Fruit fly (Drosophila melanogaster) whole organism, prepupa: ENCODE data around the gene mldr.
A peak's percentile ranks its signal among the peaks of the same experiment; 100 is the strongest.

Source experiments
- Blimp-1 ChIP-seq: fragments of 200-800 bp; sonication (Bioruptor generic); optimal IDR thresholded peaks from 3 replicates; lab custom pipeline; 2017; ENCODE audit warnings: missing biosample characterization, missing genetic modification characterization, mild to moderate bottlenecking, moderate library complexity, missing genetic modification reagents
- CG10631 ChIP-seq: fragments of 200-800 bp; sonication (Bioruptor generic); optimal IDR thresholded peaks from 2 replicates; lab custom pipeline; 2016; ENCODE audit warnings: missing biosample characterization, missing genetic modification characterization
- CG10669 ChIP-seq: fragments of 200-800 bp; sonication (Bioruptor generic); optimal IDR thresholded peaks from 3 replicates; lab custom pipeline; 2018; ENCODE audit warnings: missing biosample characterization, mild to moderate bottlenecking, missing genetic modification characterization, moderate library complexity
- CG11902 ChIP-seq: fragments of 200-800 bp; sonication (Bioruptor generic); optimal IDR thresholded peaks from 3 replicates; lab custom pipeline; 2016; ENCODE audit warnings: missing biosample characterization, missing genetic modification characterization
- CG15336 ChIP-seq: fragments of 200-800 bp; sonication (Bioruptor generic); IDR thresholded peaks from 2 replicates; pipeline ENCODE4 v1.3.6; 2022; ENCODE audit warnings: missing biosample characterization, missing genetic modification characterization
- CG1621 ChIP-seq: fragments of 200-800 bp; sonication (Bioruptor generic); optimal IDR thresholded peaks from 3 replicates; lab custom pipeline; 2018; ENCODE audit warnings: missing biosample characterization, mild to moderate bottlenecking, missing genetic modification characterization
- CG31627 ChIP-seq: fragments of 200-800 bp; sonication (Bioruptor generic); optimal IDR thresholded peaks from 3 replicates; lab custom pipeline; 2016; ENCODE audit warnings: missing biosample characterization, missing genetic modification characterization
- CG32006 ChIP-seq: fragments of 200-800 bp; sonication (Bioruptor generic); optimal IDR thresholded peaks from 3 replicates; lab custom pipeline; 2017; ENCODE audit warnings: missing biosample characterization, mild to moderate bottlenecking, missing genetic modification characterization
- CG34406 ChIP-seq: fragments of 200-800 bp; sonication (Bioruptor generic); optimal IDR thresholded peaks from 3 replicates; lab custom pipeline; 2016; ENCODE audit warnings: missing biosample characterization, missing genetic modification characterization
- CG3919 ChIP-seq: fragments of 200-800 bp; sonication (Bioruptor generic); optimal IDR thresholded peaks from 3 replicates; lab custom pipeline; 2016; ENCODE audit warnings: missing biosample characterization, missing genetic modification characterization
- CG6163 ChIP-seq: fragments of 200-800 bp; sonication (Bioruptor generic); IDR thresholded peaks from 3 replicates; pipeline ENCODE4 v1.3.6; 2022; ENCODE audit warnings: missing biosample characterization, missing genetic modification characterization
- CG6276 ChIP-seq: fragments of 200-800 bp; sonication (Bioruptor generic); optimal IDR thresholded peaks from 2 replicates; lab custom pipeline; 2017; ENCODE audit warnings: missing biosample characterization, mild to moderate bottlenecking, missing genetic modification characterization
- CG6792 ChIP-seq: fragments of 200-800 bp; sonication (Bioruptor generic); optimal IDR thresholded peaks from 3 replicates; lab custom pipeline; 2016; ENCODE audit warnings: missing biosample characterization, missing genetic modification characterization
- CG6854 ChIP-seq: fragments of 200-800 bp; sonication (Bioruptor generic); optimal IDR thresholded peaks from 2 replicates; lab custom pipeline; 2017; ENCODE audit warnings: missing biosample characterization, mild to moderate bottlenecking, missing genetic modification characterization
- CG7368 ChIP-seq: fragments of 200-800 bp; sonication (Bioruptor generic); optimal IDR thresholded peaks from 3 replicates; lab custom pipeline; 2016; ENCODE audit warnings: missing biosample characterization, missing genetic modification characterization
- CG8119 ChIP-seq: fragments of 200-800 bp; sonication (Bioruptor generic); IDR thresholded peaks from 3 replicates; pipeline ENCODE4 v1.3.6; 2022; ENCODE audit warnings: missing biosample characterization, missing genetic modification characterization
- CG8632 ChIP-seq: fragments of 200-800 bp; sonication (Bioruptor generic); optimal IDR thresholded peaks from 3 replicates; lab custom pipeline; 2016; ENCODE audit warnings: missing biosample characterization, missing genetic modification characterization
- CG9139 ChIP-seq: fragments of 200-800 bp; sonication (Bioruptor generic); optimal IDR thresholded peaks from 3 replicates; lab custom pipeline; 2017; ENCODE audit warnings: missing biosample characterization, mild to moderate bottlenecking, missing genetic modification characterization
- Eip75B ChIP-seq: fragments of 200-800 bp; sonication (Bioruptor generic); optimal IDR thresholded peaks from 3 replicates; lab custom pipeline; 2016; ENCODE audit warnings: missing biosample characterization, missing genetic modification characterization
- Eip78C ChIP-seq: fragments of 200-800 bp; sonication (Bioruptor generic); peaks from one replicate; lab custom pipeline; 2016; ENCODE audit warnings: missing biosample characterization, missing genetic modification characterization
- Eip93F ChIP-seq: fragments of 200-800 bp; sonication (Bioruptor generic); optimal IDR thresholded peaks from 2 replicates; lab custom pipeline; 2016; ENCODE audit warnings: missing biosample characterization, mild to moderate bottlenecking, missing genetic modification characterization
- Hr38 ChIP-seq: sonication (Bioruptor generic); optimal IDR thresholded peaks from 2 replicates; lab custom pipeline; 2016; ENCODE audit warnings: missing biosample characterization, missing genetic modification characterization
- Met ChIP-seq: fragments of 200-800 bp; sonication (Bioruptor generic); optimal IDR thresholded peaks from 3 replicates; lab custom pipeline; 2016; ENCODE audit warnings: missing biosample characterization, missing genetic modification characterization
- Smox ChIP-seq: fragments of 200-800 bp; sonication (Bioruptor generic); optimal IDR thresholded peaks from 3 replicates; lab custom pipeline; 2016; ENCODE audit warnings: missing biosample characterization, missing genetic modification characterization
- Sox102F ChIP-seq: fragments of 200-800 bp; sonication (Bioruptor generic); optimal IDR thresholded peaks from 2 replicates; lab custom pipeline; 2016; ENCODE audit warnings: missing biosample characterization, mild to moderate bottlenecking, missing genetic modification characterization
- Sox14 ChIP-seq: fragments of 200-800 bp; sonication (Bioruptor generic); optimal IDR thresholded peaks from 3 replicates; lab custom pipeline; 2016; ENCODE audit warnings: missing biosample characterization, missing genetic modification characterization
- acj6 ChIP-seq: fragments of 200-800 bp; sonication (Bioruptor generic); optimal IDR thresholded peaks from 3 replicates; lab custom pipeline; 2016; ENCODE audit warnings: missing biosample characterization, missing genetic modification characterization
- cyc ChIP-seq: fragments of 200-800 bp; sonication (Bioruptor generic); optimal IDR thresholded peaks from 3 replicates; lab custom pipeline; 2016; ENCODE audit warnings: missing biosample characterization, missing genetic modification characterization
- dsx ChIP-seq: fragments of 200-800 bp; optimal IDR thresholded peaks from 3 replicates; lab custom pipeline; 2019; ENCODE audit warnings: missing biosample characterization, mild to moderate bottlenecking, missing genetic modification characterization, moderate library complexity; ENCODE audit not compliant: poor library complexity, severe bottlenecking
- eg ChIP-seq: fragments of 200-800 bp; sonication (Bioruptor generic); IDR thresholded peaks from 3 replicates; pipeline ENCODE4 v1.3.6; 2022; ENCODE audit warnings: missing biosample characterization, missing genetic modification characterization
- esn ChIP-seq: fragments of 200-800 bp; sonication (Bioruptor generic); optimal IDR thresholded peaks from 2 replicates; lab custom pipeline; 2016; ENCODE audit warnings: missing biosample characterization, mild to moderate bottlenecking, missing genetic modification characterization, moderate library complexity
- fd59A ChIP-seq: fragments of 200-800 bp; sonication (Bioruptor generic); optimal IDR thresholded peaks from 2 replicates; lab custom pipeline; 2017; ENCODE audit warnings: missing biosample characterization, mild to moderate bottlenecking, missing genetic modification characterization, missing genetic modification reagents
- fkh ChIP-seq: fragments of 200-800 bp; sonication (Bioruptor generic); optimal IDR thresholded peaks from 3 replicates; lab custom pipeline; 2017; ENCODE audit warnings: missing biosample characterization, mild to moderate bottlenecking, missing genetic modification characterization, moderate library complexity
- lz ChIP-seq: fragments of 200-800 bp; sonication (Bioruptor generic); optimal IDR thresholded peaks from 3 replicates; lab custom pipeline; 2016; ENCODE audit warnings: missing biosample characterization, missing genetic modification characterization
- pdm3 ChIP-seq: fragments of 200-800 bp; sonication (Bioruptor generic); optimal IDR thresholded peaks from 3 replicates; lab custom pipeline; 2016; ENCODE audit warnings: missing biosample characterization, missing genetic modification characterization
- salr ChIP-seq, 2 experiments: fragments of 200-800 bp; sonication (Bioruptor generic); optimal IDR thresholded peaks; 3 replicates each; lab custom pipeline; 2016 to 2018; ENCODE audit warnings: missing biosample characterization in 2 of 2, missing genetic modification characterization in 2 of 2, mild to moderate bottlenecking in 1 of 2
- ss ChIP-seq, 2 experiments: fragments of 200-800 bp; sonication (Bioruptor generic); optimal IDR thresholded peaks; 2 replicates in 1 of 2; 3 replicates in 1 of 2; lab custom pipeline; 2017 to 2018; ENCODE audit warnings: mild to moderate bottlenecking in 2 of 2, missing biosample characterization in 2 of 2, missing genetic modification characterization in 2 of 2, moderate library complexity in 1 of 2
- topi ChIP-seq: fragments of 200-800 bp; sonication (Bioruptor generic); optimal IDR thresholded peaks from 3 replicates; lab custom pipeline; 2016; ENCODE audit warnings: missing biosample characterization, missing genetic modification characterization
- vri ChIP-seq: fragments of 200-800 bp; sonication (Bioruptor generic); optimal IDR thresholded peaks from 3 replicates; lab custom pipeline; 2016; ENCODE audit warnings: missing biosample characterization, mild to moderate bottlenecking, missing genetic modification characterization

Gene mldr

DNA sequence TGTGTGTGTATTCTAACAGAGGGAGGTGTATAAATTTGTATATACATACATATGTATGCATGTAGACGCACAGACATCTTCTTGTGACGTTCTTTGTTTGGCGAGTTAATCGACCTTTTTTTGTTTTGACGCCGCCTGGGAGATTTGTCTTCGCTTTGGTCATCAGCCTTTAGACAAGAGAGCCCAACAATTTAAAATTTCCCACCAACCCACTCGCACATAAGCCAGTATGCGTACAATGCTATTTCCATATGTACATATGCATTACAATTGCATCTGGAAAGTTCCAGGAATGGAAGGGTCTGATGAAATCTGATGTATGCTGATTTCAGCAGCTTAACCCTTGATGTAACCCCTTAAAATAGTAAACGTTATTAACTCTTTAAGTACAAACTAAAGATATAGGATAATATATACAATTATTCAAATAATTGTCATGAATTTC lies 11.5 kb upstream of the mldr start, which contains the start of gene Ubi-p5E:
Gene Ubi-p5E, minus strand, starts transcription at position 19 of the 445 bp plus-strand sequence.
- TF ChIP-seq fkh (GFP tag; lab: Kevin White, UChicago) (peak; percentile 55), CG15336 (no peak), CG11902 (no peak), pdm3 (no peak), cyc (GFP tag; lab: Kevin White, UChicago) (no peak), dsx (GFP tag; lab: Kevin White, UChicago) (no peak), CG31627 (no peak), ss (GFP tag; optimal IDR thresholded peaks at IDR 0.05; lab: Kevin White, UChicago) (peak in 1 of 2 experiments; percentile 11), Eip78C (GFP tag; lab: Kevin White, UChicago) (peak; percentile 25), CG6163 (GFP tag; lab: Robert Waterston, UW) (no peak), CG6276 (GFP tag; lab: Kevin White, UChicago) (no peak), vri (GFP tag; lab: Kevin White, UChicago) (no peak), CG32006 (no peak), Eip93F (peak; percentile 12), CG1621 (tag; lab: Kevin White, UChicago) (no peak), fd59A (GFP tag; lab: Kevin White, UChicago) (no peak), CG8632 (GFP tag; lab: Kevin White, UChicago) (no peak), lz (GFP tag; lab: Kevin White, UChicago) (no peak)

DNA sequence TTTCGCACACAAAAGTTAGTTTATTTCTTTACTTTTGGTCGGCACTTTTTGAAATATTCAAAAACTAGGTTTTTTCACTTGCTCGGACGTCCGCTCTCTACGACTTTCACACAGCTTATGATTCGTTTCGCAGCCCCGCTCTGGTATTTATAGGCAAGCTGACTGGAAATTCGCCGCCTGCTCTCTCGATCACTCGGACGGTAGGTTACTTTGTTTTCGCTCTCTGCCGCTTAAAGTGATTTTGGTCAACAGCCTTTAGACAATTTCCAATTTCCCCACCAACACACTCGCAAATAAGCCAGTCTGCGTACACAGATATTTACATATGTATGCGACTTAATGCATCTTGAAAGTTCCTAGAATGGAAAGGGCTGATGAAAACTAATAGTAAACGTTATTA lies 7.6 kb upstream of the mldr start, which contains the start of gene CG11700:
Gene CG11700, minus strand, starts transcription at position 106 of the 400 bp plus-strand sequence.
- TF ChIP-seq dsx (GFP tag; lab: Kevin White, UChicago): peak; percentile 78
- no peak for TF ChIP-seq cyc (GFP tag; lab: Kevin White, UChicago)
- TF ChIP-seq CG3919 (GFP tag; lab: Kevin White, UChicago): no peak
- peak; percentile 59 for TF ChIP-seq Eip78C (GFP tag; lab: Kevin White, UChicago)
- TF ChIP-seq CG6854 (GFP tag; lab: Kevin White, UChicago): peak; percentile 14
- no peak for TF ChIP-seq ss (GFP tag; optimal IDR thresholded peaks at IDR 0.05; lab: Kevin White, UChicago)
- TF ChIP-seq Sox102F: no peak
- no peak for TF ChIP-seq topi

DNA sequence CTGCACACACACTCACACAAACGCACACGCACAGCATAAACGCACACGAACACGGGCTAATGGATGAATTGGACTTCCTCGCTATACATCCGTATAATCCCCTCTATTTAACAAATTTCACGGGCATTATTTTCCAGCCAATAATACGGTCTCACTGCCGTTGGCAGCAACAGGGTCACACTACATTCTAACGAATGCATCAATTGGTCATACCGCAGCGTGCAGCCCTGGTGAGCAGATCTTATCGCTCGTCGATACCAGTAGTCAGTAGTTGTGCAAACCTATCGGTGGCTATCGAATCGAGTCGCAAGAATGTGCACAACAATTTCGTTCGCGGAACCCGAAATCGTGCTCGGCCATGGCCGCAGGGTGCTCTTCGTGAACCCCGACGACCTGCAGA lies 3.3 kb upstream of the mldr start, which contains the start of the genes Top3beta and wuho:
Gene Top3beta, minus strand, starts transcription at position 149 of the 400 bp plus-strand sequence.
Gene wuho, plus strand, starts transcription at position 259 of the 400 bp plus-strand sequence.
- peak; percentile 32 for TF ChIP-seq lz (GFP tag; lab: Kevin White, UChicago)
- no peak for TF ChIP-seq vri (GFP tag; lab: Kevin White, UChicago)
- TF ChIP-seq CG8632 (GFP tag; lab: Kevin White, UChicago): no peak
- TF ChIP-seq Eip75B (GFP tag; lab: Kevin White, UChicago): no peak
- no peak for TF ChIP-seq CG6792 (GFP tag; lab: Kevin White, UChicago)
- no peak for TF ChIP-seq Sox102F
- TF ChIP-seq dsx (GFP tag; lab: Kevin White, UChicago): peak; percentile 49
- no peak for TF ChIP-seq salr (GFP tag; optimal IDR thresholded peaks at IDR 0.05; lab: Kevin White, UChicago)
- TF ChIP-seq CG10631 (GFP tag; lab: Kevin White, UChicago): no peak
- TF ChIP-seq Eip78C (GFP tag; lab: Kevin White, UChicago): peak; percentile 7
- no peak for TF ChIP-seq ss (GFP tag; optimal IDR thresholded peaks at IDR 0.05; lab: Kevin White, UChicago)
- TF ChIP-seq acj6 (GFP tag; lab: Kevin White, UChicago): no peak
- peak; percentile 48 for TF ChIP-seq esn (GFP tag; lab: Kevin White, UChicago)
- no peak for TF ChIP-seq Met (GFP tag; lab: Kevin White, UChicago)
- TF ChIP-seq CG31627: peak; percentile 7
- no peak for TF ChIP-seq CG8119 (GFP tag; lab: Robert Waterston, UW)
- peak; percentile 98 for TF ChIP-seq CG1621 (tag; lab: Kevin White, UChicago)
- TF ChIP-seq CG6163 (GFP tag; lab: Robert Waterston, UW): 0 out of 3 replicates have a peak, but pooled peaks have one; percentile 29
- peak; percentile 28 for TF ChIP-seq cyc (GFP tag; lab: Kevin White, UChicago)
- TF ChIP-seq Sox14: peak; percentile 24

DNA sequence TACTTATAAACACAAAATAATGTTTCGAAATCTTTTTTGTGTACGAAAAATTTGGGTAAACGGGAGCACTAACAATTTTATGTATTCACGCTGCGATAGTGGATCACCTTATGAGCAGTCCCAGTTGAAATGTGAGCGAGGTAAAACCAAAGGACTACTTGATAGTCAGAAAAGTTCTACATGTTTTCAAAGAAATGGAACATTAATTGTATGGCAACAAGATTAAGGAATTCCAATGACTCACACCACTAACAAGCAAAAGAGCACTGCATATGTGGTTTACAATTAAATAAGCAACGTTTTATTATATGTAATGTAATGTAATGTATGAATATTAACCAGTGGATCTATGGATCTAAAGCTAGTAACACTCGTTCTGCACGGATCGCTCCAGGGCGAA lies 3.1 kb downstream of the mldr start, which contains the start of gene CG15892:
Gene CG15892, minus strand, starts transcription at position 101 of the 400 bp plus-strand sequence.
- TF ChIP-seq fd59A (GFP tag; lab: Kevin White, UChicago) (no peak), CG7368 (no peak), eg (GFP tag; lab: Robert Waterston, UW) (no peak), Hr38 (GFP tag; lab: Kevin White, UChicago) (no peak), pdm3 (no peak), lz (GFP tag; lab: Kevin White, UChicago) (no peak), ss (GFP tag; optimal IDR thresholded peaks at IDR 0.05; lab: Kevin White, UChicago) (no peak), CG34406 (GFP tag; lab: Kevin White, UChicago) (no peak), CG32006 (no peak), CG31627 (no peak), Smox (GFP tag; lab: Kevin White, UChicago) (no peak), Eip93F (no peak), CG10631 (GFP tag; lab: Kevin White, UChicago) (no peak), CG9139 (GFP tag; lab: Kevin White, UChicago) (no peak), Blimp-1 (no peak), CG10669 (GFP tag; lab: Kevin White, UChicago) (no peak), Sox102F (no peak)
